Fruit fly (Drosophila melanogaster): ENCODE data around the gene csw.

The csw gene

dm6 chrX:2145690-2146470 is 51.8 kb downstream of the csw start (continued):
- no peak for TF ChIP-seq CG15514 (GFP tag; optimal IDR thresholded peaks at IDR 0.05)
- TF ChIP-seq dmrt11E (tag; optimal IDR thresholded peaks at IDR 0.05): peak; percentile 31
- peak; percentile 77 for TF ChIP-seq CG16813 (GFP tag; IDR thresholded peaks at IDR 0.05; ENCODE audit: partially characterized antibody)
- TF ChIP-seq tgo (GFP tag; IDR thresholded peaks at IDR 0.05): no peak; the same call in 2 of the 3 replicates
- TF ChIP-seq CG7928 (GFP tag; optimal IDR thresholded peaks at IDR 0.05): no peak
- TF ChIP-seq Asciz (GFP tag; optimal IDR thresholded peaks at IDR 0.05): no peak
- TF ChIP-seq pros (GFP tag; optimal IDR thresholded peaks at IDR 0.05): no peak
- TF ChIP-seq lola (GFP tag; optimal IDR thresholded peaks at IDR 0.05): peak in 1 of 3 experiments; percentile 30
- peak; percentile 7 for TF ChIP-seq grn (GFP tag; optimal IDR thresholded peaks at IDR 0.05)
- TF ChIP-seq CG34224 (GFP tag; IDR thresholded peaks at IDR 0.05; ENCODE audit: partially characterized antibody): peak; percentile 71; the same call in 2 of the 3 replicates
- peak; percentile 72 for TF ChIP-seq CG2129 (GFP tag; IDR thresholded peaks at IDR 0.05; ENCODE audit: partially characterized antibody)
- TF ChIP-seq wdn (GFP tag; IDR thresholded peaks at IDR 0.05): 0 out of 2 replicates have a peak, but pooled peaks have one; percentile 20
- no peak for TF ChIP-seq CG8359 (GFP tag; optimal IDR thresholded peaks at IDR 0.05; ENCODE audit: borderline replicate concordance)
- TF ChIP-seq CG42726 (GFP tag; IDR thresholded peaks at IDR 0.05; ENCODE audit: partially characterized antibody): no peak
- peak; percentile 8 for TF ChIP-seq CG17359 (tag; optimal IDR thresholded peaks at IDR 0.05)
- peak; percentile 86 for TF ChIP-seq Sry-δ (GFP tag; optimal IDR thresholded peaks at IDR 0.05)
- TF ChIP-seq fd96Cb (tag; optimal IDR thresholded peaks at IDR 0.05): no peak
- TF ChIP-seq inv (GFP tag; IDR thresholded peaks at IDR 0.05; ENCODE audit: partially characterized antibody): peak; percentile 63
- peak; percentile 41 for TF ChIP-seq sug (tag; optimal IDR thresholded peaks at IDR 0.05)
- peak; percentile 9 for TF ChIP-seq CG9437 (GFP tag; optimal IDR thresholded peaks at IDR 0.05)
- no peak for TF ChIP-seq gcm (GFP tag; optimal IDR thresholded peaks at IDR 0.05)
- TF ChIP-seq exex (tag; optimal IDR thresholded peaks at IDR 0.05): no peak
- no peak for TF ChIP-seq CG12236 (GFP tag; optimal IDR thresholded peaks at IDR 0.05)
- TF ChIP-seq CG7987 (GFP tag; optimal IDR thresholded peaks at IDR 0.05): no peak
- no peak for TF ChIP-seq sens-2 (GFP tag; IDR thresholded peaks at IDR 0.05)
- no peak for TF ChIP-seq Gsc (GFP tag; IDR thresholded peaks at IDR 0.05)
- TF ChIP-seq p53 (GFP tag; optimal IDR thresholded peaks at IDR 0.05): no peak
- TF ChIP-seq CG7839 (tag; optimal IDR thresholded peaks at IDR 0.05): peak; percentile 45
- peak; percentile 31 for TF ChIP-seq Max (GFP tag; optimal IDR thresholded peaks at IDR 0.05)
- peak; percentile 60 for TF ChIP-seq Meics (GFP tag; optimal IDR thresholded peaks at IDR 0.05)
- TF ChIP-seq zfh2 (GFP tag; optimal IDR thresholded peaks at IDR 0.05): peak; percentile 60
- TF ChIP-seq CG6683 (GFP tag; optimal IDR thresholded peaks at IDR 0.05): no peak
- TF ChIP-seq eyg (GFP tag; optimal IDR thresholded peaks at IDR 0.05): peak; percentile 9
- peak; percentile 31 for TF ChIP-seq CG34376 (GFP tag; optimal IDR thresholded peaks at IDR 0.05)
- peak; percentile 62 for TF ChIP-seq bbx (GFP tag; IDR thresholded peaks at IDR 0.05; ENCODE audit: partially characterized antibody)
- no peak for TF ChIP-seq Atf-2 (GFP tag; optimal IDR thresholded peaks at IDR 0.05)
- no peak for TF ChIP-seq GATAe (GFP tag; conservative IDR thresholded peaks at IDR 0.05)
- TF ChIP-seq CG6272 (GFP tag; IDR thresholded peaks at IDR 0.05): peak; percentile 59; the same call in 1 of the 2 replicates
- TF ChIP-seq Awh (GFP tag; IDR thresholded peaks at IDR 0.05): no peak
- peak; percentile 51 for TF ChIP-seq CG2712 (tag; optimal IDR thresholded peaks at IDR 0.05)
- no peak for TF ChIP-seq CG32767 (GFP tag; IDR thresholded peaks at IDR 0.05)
- no peak for TF ChIP-seq CG8388 (GFP tag; optimal IDR thresholded peaks at IDR 0.05)
- TF ChIP-seq HHEX (GFP tag; optimal IDR thresholded peaks at IDR 0.05): peak; percentile 2
- peak; percentile 45 for TF ChIP-seq slbo (GFP tag; IDR thresholded peaks at IDR 0.05)
- no peak for TF ChIP-seq CG11398 (GFP tag; optimal IDR thresholded peaks at IDR 0.05)
- 0 out of 2 replicates have a peak, but pooled peaks have one; percentile 6 for TF ChIP-seq CG11247 (GFP tag; IDR thresholded peaks at IDR 0.05)
- no peak for TF ChIP-seq CG2889 (GFP tag; IDR thresholded peaks at IDR 0.05)
- no peak for TF ChIP-seq Tbp (GFP tag; optimal IDR thresholded peaks at IDR 0.05)

Measured in whole organism, embryonic.